Worm (Caenorhabditis elegans): ENCODE measurements around the gene gbb-2.
A peak's percentile ranks its signal among the peaks of the same experiment; 100 is the strongest.

Gene gbb-2

ce11 chrIV:4469770-4470709, 36.5 kb downstream of the gbb-2 start:
- peak; percentile 6 for TF ChIP-seq ceh-18 (tag; optimal IDR thresholded peaks at IDR 0.05)
- TF ChIP-seq gmeb-2 (tag; optimal IDR thresholded peaks at IDR 0.05): no peak
- TF ChIP-seq sox-2 (GFP tag; IDR thresholded peaks at IDR 0.05): no peak
- TF ChIP-seq hlh-30 (tag; optimal IDR thresholded peaks at IDR 0.05; ENCODE audit: insufficient read depth): peak; percentile 89
- no peak for TF ChIP-seq rnt-1 (tag; optimal IDR thresholded peaks at IDR 0.05)
- no peak for TF ChIP-seq F13H6.1 (tag; optimal IDR thresholded peaks at IDR 0.05)
- peak; percentile 19 for TF ChIP-seq ceh-31 (tag; optimal IDR thresholded peaks at IDR 0.05)
- no peak for TF ChIP-seq hlh-6 (tag; optimal IDR thresholded peaks at IDR 0.05)

DNA sequence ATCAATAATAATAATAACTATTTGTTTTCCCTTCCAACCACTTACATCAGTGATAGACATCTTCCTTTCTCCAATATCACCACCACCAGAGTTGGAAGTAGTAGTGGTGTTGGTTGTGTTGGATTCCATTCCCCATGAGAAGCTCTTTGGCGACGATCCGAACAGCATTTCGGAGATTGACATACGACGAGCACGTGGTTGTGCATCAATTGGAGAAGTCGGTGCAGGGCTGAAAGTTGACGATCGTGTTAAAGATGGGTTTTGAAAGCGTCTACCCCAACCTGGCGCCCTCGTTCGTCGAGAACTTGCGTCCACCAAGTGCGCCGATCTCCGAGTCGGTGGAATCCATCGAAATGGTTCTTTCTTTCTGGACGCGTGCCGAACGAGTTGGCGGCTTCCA, 37.5 kb downstream of the gbb-2 start:
- TF ChIP-seq ceh-30 (tag; optimal IDR thresholded peaks at IDR 0.05) (no peak), nhr-232 (tag; optimal IDR thresholded peaks at IDR 0.05) (no peak), pros-1 (tag; optimal IDR thresholded peaks at IDR 0.05) (no peak), che-1 (tag; optimal IDR thresholded peaks at IDR 0.05) (no peak), sox-4 (tag; optimal IDR thresholded peaks at IDR 0.05) (no peak), unc-55 (GFP tag; optimal IDR thresholded peaks at IDR 0.05) (no peak), pha-2 (tag; optimal IDR thresholded peaks at IDR 0.05) (no peak)

- TF ChIP-seq ceh-30 (tag; optimal IDR thresholded peaks at IDR 0.05): no peak
- peak; percentile 40 for TF ChIP-seq ama-1 (optimal IDR thresholded peaks at IDR 0.05)
- no peak for TF ChIP-seq che-1 (tag; optimal IDR thresholded peaks at IDR 0.05)
Measured at ce11 chrIV:4468046-4468727, 38.4 kb downstream of the gbb-2 start.

DNA sequence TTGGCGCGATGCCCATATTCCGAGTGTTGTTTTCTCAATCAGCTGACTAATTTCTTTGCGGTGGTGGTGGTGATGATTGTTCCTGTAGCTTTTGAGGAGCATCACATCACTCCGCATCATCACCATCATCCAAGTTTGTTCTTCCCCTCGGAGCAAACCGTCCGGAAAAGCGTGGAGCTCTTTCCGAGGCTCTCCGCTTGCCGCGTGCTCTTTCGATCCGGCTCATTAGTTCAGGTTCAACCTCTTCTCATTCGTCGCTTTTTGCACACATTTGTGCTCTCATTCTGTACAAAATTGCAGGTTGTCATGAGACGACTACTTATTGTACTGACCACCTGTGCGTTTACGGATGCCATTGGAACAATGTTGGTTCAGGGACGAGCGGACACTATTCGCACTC, 41.4 kb downstream of the gbb-2 start, which contains the start of gene M01H9.5:
Gene M01H9.5, plus strand, starts transcription at position 301 of the 400 bp plus-strand sequence.
- TF ChIP-seq dmd-4 (tag; optimal IDR thresholded peaks at IDR 0.05; ENCODE audit: borderline replicate concordance) (no peak), sdc-2 (tag; optimal IDR thresholded peaks at IDR 0.05) (no peak), hlh-30 (tag; optimal IDR thresholded peaks at IDR 0.05; ENCODE audit: insufficient read depth) (no peak), eyg-1 (tag; optimal IDR thresholded peaks at IDR 0.05) (no peak)

- no peak for TF ChIP-seq che-1 (tag; optimal IDR thresholded peaks at IDR 0.05)
- TF ChIP-seq tbx-2 (tag; optimal IDR thresholded peaks at IDR 0.05): no peak
- no peak for TF ChIP-seq nhr-232 (tag; optimal IDR thresholded peaks at IDR 0.05)
- TF ChIP-seq tbx-7 (tag; optimal IDR thresholded peaks at IDR 0.05): no peak
- TF ChIP-seq ceh-19 (GFP tag; optimal IDR thresholded peaks at IDR 0.05): no peak
Measured at ce11 chrIV:4463132-4463531, 43.4 kb downstream of the gbb-2 start, which contains the start of gene M01H9.2. Gene M01H9.2, minus strand, starts transcription at chrIV:4463232.

DNA sequence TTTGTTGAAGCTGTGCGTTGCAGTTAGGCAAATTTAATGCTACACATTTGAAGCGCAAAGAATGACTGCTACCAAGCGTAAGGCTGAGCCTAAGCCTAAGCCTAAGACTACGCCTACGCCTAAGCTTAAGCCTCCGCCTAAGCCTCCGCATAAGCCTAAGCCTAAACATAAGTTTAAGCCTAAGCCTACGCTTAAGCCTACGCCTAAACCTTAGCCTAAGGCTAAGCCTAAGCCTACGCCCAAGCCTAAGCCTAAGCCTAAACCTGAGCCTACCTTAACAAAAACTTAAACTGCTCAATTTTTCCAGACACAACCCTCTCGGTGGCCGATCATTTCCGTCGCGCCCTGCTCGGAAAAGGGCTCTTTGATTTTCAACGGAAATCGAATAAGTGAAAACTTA, 47.2 kb downstream of the gbb-2 start:
- no peak for TF ChIP-seq tbx-2 (tag; optimal IDR thresholded peaks at IDR 0.05)
- TF ChIP-seq ceh-18 (tag; optimal IDR thresholded peaks at IDR 0.05): no peak
- TF ChIP-seq unc-55 (GFP tag; optimal IDR thresholded peaks at IDR 0.05): no peak

- TF ChIP-seq K02D7.2 (tag; optimal IDR thresholded peaks at IDR 0.05): no peak
- no peak for TF ChIP-seq hlh-8 (tag; optimal IDR thresholded peaks at IDR 0.05)
- no peak for TF ChIP-seq rnt-1 (tag; optimal IDR thresholded peaks at IDR 0.05)
- no peak for TF ChIP-seq hlh-6 (tag; optimal IDR thresholded peaks at IDR 0.05)
- no peak for TF ChIP-seq unc-55 (GFP tag; optimal IDR thresholded peaks at IDR 0.05)
- no peak for TF ChIP-seq sdc-2 (tag; optimal IDR thresholded peaks at IDR 0.05)
- no peak for TF ChIP-seq fax-1 (tag; optimal IDR thresholded peaks at IDR 0.05)
- no peak for TF ChIP-seq pqm-1 (tag; optimal IDR thresholded peaks at IDR 0.05)
- TF ChIP-seq dmd-4 (tag; optimal IDR thresholded peaks at IDR 0.05; ENCODE audit: borderline replicate concordance): no peak
- no peak for TF ChIP-seq sox-2 (GFP tag; IDR thresholded peaks at IDR 0.05)
- no peak for TF ChIP-seq tbx-2 (tag; optimal IDR thresholded peaks at IDR 0.05)
- TF ChIP-seq odd-2 (tag; optimal IDR thresholded peaks at IDR 0.05): no peak
Measured at ce11 chrIV:4456658-4457057, 49.9 kb downstream of the gbb-2 start.
